Worm (Caenorhabditis elegans) whole organism, midembryonic: ENCODE data around the gene unc-83.

Experiments used
- med-1 ChIP-seq: sonication (generic microtip); optimal IDR thresholded peaks from 2 replicates; lab custom pipeline; 2017; ENCODE audit warnings: missing genetic modification characterization, mild to moderate bottlenecking, missing compliant biosample characterization, antibody characterized with exemption, missing genetic modification reagents; ENCODE audit not compliant: insufficient read depth
- tab-1 ChIP-seq: fragments of 200-800 bp; sonication (Bioruptor generic); IDR thresholded peaks from 2 replicates; pipeline ENCODE4 v1.3.6; 2022; ENCODE audit warnings: missing genetic modification characterization, missing compliant biosample characterization
- ztf-29 ChIP-seq: fragments of 200-800 bp; sonication (Bioruptor generic); IDR thresholded peaks from 2 replicates; pipeline ENCODE4 v1.3.6; 2022; ENCODE audit warnings: missing genetic modification reagents, missing genetic modification characterization, missing compliant biosample characterization

DNA sequence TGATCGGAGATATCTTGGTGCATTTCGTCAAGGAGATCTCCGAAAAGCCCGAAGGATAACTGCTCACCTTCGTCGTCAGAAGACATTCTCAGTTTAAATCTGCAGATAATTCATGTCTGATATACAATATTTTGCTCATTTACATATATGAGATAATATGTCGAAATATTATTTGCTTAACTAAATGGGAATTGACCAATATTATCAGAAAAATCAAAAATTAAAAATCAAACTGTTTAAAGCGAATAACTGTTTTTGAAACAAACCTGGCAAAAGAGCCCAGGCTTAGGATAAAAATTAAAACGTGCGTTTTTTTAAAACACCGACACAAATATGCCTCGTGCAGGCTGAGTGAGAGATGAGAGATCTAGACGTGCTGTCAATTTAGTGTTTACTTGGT, 23.3 kb upstream of the unc-83 start, which contains the start of gene T05H4.15:
- TF ChIP-seq ztf-29 (GFP tag; lab: Robert Waterston, UW) (no peak), tab-1 (no peak), med-1 (GFP tag; lab: Kevin White, UChicago) (no peak)
